Worm (Caenorhabditis elegans) whole organism, L1 larva: ENCODE measurements around the gene sqv-7.

Experiments used
- C04F5.9 ChIP-seq: sonication (generic microtip); optimal IDR thresholded peaks from 2 replicates; lab custom pipeline; 2016; ENCODE audit warnings: missing genetic modification characterization, missing compliant biosample characterization
- C16A3.4 ChIP-seq: fragments of 150-350 bp; optimal IDR thresholded peaks from 2 replicates; lab custom pipeline; 2014; ENCODE audit warnings: missing biosample characterization, missing genetic modification characterization
- Y116A8C.19 ChIP-seq: sonication (generic microtip); optimal IDR thresholded peaks from 2 replicates; lab custom pipeline; 2016; ENCODE audit warnings: missing compliant biosample characterization, missing genetic modification characterization, borderline replicate concordance
- aha-1 ChIP-seq: fragments of 150-350 bp; optimal IDR thresholded peaks from 2 replicates; lab custom pipeline; 2014; ENCODE audit warnings: missing biosample characterization, missing genetic modification characterization
- alr-1 ChIP-seq: fragments of 200-800 bp; sonication (Bioruptor generic); optimal IDR thresholded peaks from 2 replicates; lab custom pipeline; 2018; ENCODE audit warnings: borderline replicate concordance, mild to moderate bottlenecking, missing genetic modification characterization, missing compliant biosample characterization
- aly-2 ChIP-seq: fragments of 150-350 bp; optimal IDR thresholded peaks from 2 replicates; lab custom pipeline; 2014; ENCODE audit warnings: missing biosample characterization, missing genetic modification characterization
- blmp-1 ChIP-seq: fragments of 150-350 bp; optimal IDR thresholded peaks from 2 replicates; lab custom pipeline; 2014; ENCODE audit warnings: missing biosample characterization, missing genetic modification characterization
- ceh-8 ChIP-seq: fragments of 200-800 bp; sonication (Bioruptor generic); optimal IDR thresholded peaks from 2 replicates; lab custom pipeline; 2018; ENCODE audit warnings: mild to moderate bottlenecking, missing genetic modification characterization, moderate library complexity, missing compliant biosample characterization
- ceh-82 ChIP-seq, 3 experiments: fragments of 150-350 bp in 1 of 3; sonication (generic microtip) in 2 of 3; optimal IDR thresholded peaks; 2 replicates each; lab custom pipeline; 2014 to 2017; ENCODE audit warnings: missing biosample characterization in 3 of 3, missing genetic modification characterization in 3 of 3
- dpl-1 ChIP-seq, 3 experiments: fragments of 150-350 bp in 2 of 3; sonication (generic microtip) in 1 of 3; optimal IDR thresholded peaks; 2 replicates each; lab custom pipeline; 2014 to 2017; ENCODE audit warnings: missing biosample characterization in 3 of 3, missing genetic modification characterization in 3 of 3, missing genetic modification reagents in 3 of 3
- dsc-1 ChIP-seq: sonication (generic microtip); optimal IDR thresholded peaks from 2 replicates; lab custom pipeline; 2016; ENCODE audit warnings: mild to moderate bottlenecking, missing genetic modification characterization, missing compliant biosample characterization
- efl-1 ChIP-seq, 4 experiments: fragments of 150-350 bp; optimal IDR thresholded peaks in 3 of 4; peaks in 1 of 4; 1 replicate in 1 of 4; 2 replicates in 3 of 4; lab custom pipeline; 2014; ENCODE audit warnings: missing biosample characterization in 2 of 4, missing genetic modification characterization in 2 of 4, missing genetic modification reagents in 2 of 4
- elt-2 ChIP-seq: sonication (generic microtip); optimal IDR thresholded peaks from 2 replicates; lab custom pipeline; 2016; ENCODE audit warnings: missing genetic modification characterization, mild to moderate bottlenecking, inconsistent platforms, missing compliant biosample characterization, missing genetic modification reagents
- elt-3 ChIP-seq, 6 experiments: fragments of 150-350 bp in 1 of 6; sonication (generic microtip); optimal IDR thresholded peaks; 2 replicates each; lab custom pipeline; 2017 to 2018; ENCODE audit warnings: missing biosample characterization in 6 of 6, missing genetic modification characterization in 6 of 6, inconsistent platforms in 1 of 6
- ets-5 ChIP-seq: fragments of 200-800 bp; sonication (Bioruptor generic); IDR thresholded peaks from 2 replicates; pipeline ENCODE4 v1.3.6; 2022; ENCODE audit warnings: missing genetic modification characterization, missing compliant biosample characterization
- fkh-4 ChIP-seq: sonication (generic microtip); optimal IDR thresholded peaks from 2 replicates; lab custom pipeline; 2016; ENCODE audit warnings: missing compliant biosample characterization, missing genetic modification characterization, borderline replicate concordance
- fos-1 ChIP-seq: fragments of 150-350 bp; optimal IDR thresholded peaks from 2 replicates; lab custom pipeline; 2014; ENCODE audit warnings: missing biosample characterization, missing genetic modification characterization
- grh-1 ChIP-seq: fragments of 200-800 bp; sonication (Bioruptor generic); IDR thresholded peaks from 2 replicates; pipeline ENCODE4 v1.3.6; 2022; ENCODE audit warnings: missing genetic modification reagents, missing genetic modification characterization, missing compliant biosample characterization
- hlh-4 ChIP-seq: sonication (generic microtip); optimal IDR thresholded peaks from 2 replicates; lab custom pipeline; 2016; ENCODE audit warnings: mild to moderate bottlenecking, missing genetic modification characterization, missing compliant biosample characterization
- lin-14 ChIP-seq: fragments of 200-800 bp; sonication (Bioruptor generic); optimal IDR thresholded peaks from 2 replicates; lab custom pipeline; 2018; ENCODE audit warnings: mild to moderate bottlenecking, missing genetic modification characterization, moderate library complexity, missing compliant biosample characterization
- lin-35 ChIP-seq, 2 experiments: fragments of 150-350 bp; optimal IDR thresholded peaks; 2 replicates each; lab custom pipeline; 2014; ENCODE audit warnings: missing biosample characterization in 2 of 2, missing genetic modification characterization in 2 of 2, missing genetic modification reagents in 2 of 2
- lir-3 ChIP-seq: sonication (generic microtip); optimal IDR thresholded peaks from 2 replicates; lab custom pipeline; 2016; ENCODE audit warnings: mild to moderate bottlenecking, missing genetic modification characterization, moderate library complexity, missing compliant biosample characterization; ENCODE audit not compliant: poor library complexity
- lsy-2 ChIP-seq, 2 experiments: fragments of 150-350 bp; optimal IDR thresholded peaks; 2 replicates each; lab custom pipeline; 2014; ENCODE audit warnings: missing biosample characterization in 2 of 2, missing genetic modification characterization in 2 of 2
- mdl-1 ChIP-seq, 2 experiments: fragments of 150-350 bp; optimal IDR thresholded peaks; 2 replicates each; lab custom pipeline; 2014 to 2017; ENCODE audit warnings: missing biosample characterization in 2 of 2, missing genetic modification characterization in 2 of 2, inconsistent platforms in 1 of 2
- mep-1 ChIP-seq: fragments of 150-350 bp; optimal IDR thresholded peaks from 2 replicates; lab custom pipeline; 2014; ENCODE audit warnings: missing biosample characterization, missing genetic modification characterization
- nhr-12 ChIP-seq: sonication (generic microtip); optimal IDR thresholded peaks from 2 replicates; lab custom pipeline; 2017; ENCODE audit warnings: missing biosample characterization, missing genetic modification characterization
- nhr-19 ChIP-seq: fragments of 200-800 bp; sonication (Bioruptor generic); conservative IDR thresholded peaks from 2 replicates; pipeline ENCODE4 v1.3.6; 2022; ENCODE audit warnings: missing genetic modification characterization, missing compliant biosample characterization
- nhr-20 ChIP-seq: sonication (generic microtip); optimal IDR thresholded peaks from 2 replicates; lab custom pipeline; 2016; ENCODE audit warnings: mild to moderate bottlenecking, missing genetic modification characterization, missing compliant biosample characterization
- nhr-47 ChIP-seq: sonication (generic microtip); optimal IDR thresholded peaks from 2 replicates; lab custom pipeline; 2016; ENCODE audit warnings: mild to moderate bottlenecking, missing genetic modification characterization, moderate library complexity, missing compliant biosample characterization
- nhr-71 ChIP-seq: sonication (generic microtip); optimal IDR thresholded peaks from 2 replicates; lab custom pipeline; 2016; ENCODE audit warnings: mild to moderate bottlenecking, missing genetic modification characterization, moderate library complexity, missing compliant biosample characterization
- nhr-77 ChIP-seq: fragments of 150-350 bp; optimal IDR thresholded peaks from 2 replicates; lab custom pipeline; 2014; ENCODE audit warnings: missing biosample characterization, missing genetic modification characterization
- nhr-85 ChIP-seq: sonication (generic microtip); peaks from one replicate; lab custom pipeline; 2016; ENCODE audit warnings: missing genetic modification characterization, inconsistent platforms, missing compliant biosample characterization
- nhr-90 ChIP-seq: sonication (generic microtip); optimal IDR thresholded peaks from 2 replicates; lab custom pipeline; 2016; ENCODE audit warnings: mild to moderate bottlenecking, missing genetic modification characterization, missing compliant biosample characterization; ENCODE audit not compliant: poor library complexity
- pag-3 ChIP-seq: sonication (generic microtip); optimal IDR thresholded peaks from 2 replicates; lab custom pipeline; 2017; ENCODE audit warnings: missing genetic modification characterization, mild to moderate bottlenecking, missing compliant biosample characterization, antibody characterized with exemption, borderline replicate concordance; ENCODE audit not compliant: insufficient read depth
- pax-3 ChIP-seq: fragments of 200-800 bp; sonication (Bioruptor generic); optimal IDR thresholded peaks from 2 replicates; lab custom pipeline; 2018; ENCODE audit warnings: mild to moderate bottlenecking, missing genetic modification characterization, moderate library complexity, missing compliant biosample characterization
- rnt-1 ChIP-seq: sonication (generic microtip); optimal IDR thresholded peaks from 2 replicates; lab custom pipeline; 2016; ENCODE audit warnings: mild to moderate bottlenecking, missing genetic modification characterization, moderate library complexity, missing compliant biosample characterization
- skn-1 ChIP-seq: fragments of 150-350 bp; optimal IDR thresholded peaks from 2 replicates; lab custom pipeline; 2014; ENCODE audit warnings: missing biosample characterization, missing genetic modification characterization
- snu-23 ChIP-seq: sonication (generic microtip); optimal IDR thresholded peaks from 2 replicates; lab custom pipeline; 2016; ENCODE audit warnings: missing genetic modification characterization, missing compliant biosample characterization
- sptf-1 ChIP-seq: fragments of 150-350 bp; optimal IDR thresholded peaks from 2 replicates; lab custom pipeline; 2014; ENCODE audit warnings: missing biosample characterization, missing genetic modification characterization
- tbx-2 ChIP-seq: sonication (generic microtip); optimal IDR thresholded peaks from 2 replicates; lab custom pipeline; 2016; ENCODE audit warnings: missing genetic modification characterization, missing compliant biosample characterization
- tlp-1 ChIP-seq: fragments of 150-350 bp; optimal IDR thresholded peaks from 2 replicates; lab custom pipeline; 2014; ENCODE audit warnings: missing biosample characterization, missing genetic modification characterization
- unc-62 ChIP-seq: fragments of 150-350 bp; optimal IDR thresholded peaks from 2 replicates; lab custom pipeline; 2014; ENCODE audit warnings: missing biosample characterization, missing genetic modification reagents, missing genetic modification characterization
- xbp-1 ChIP-seq: sonication (generic microtip); optimal IDR thresholded peaks from 2 replicates; lab custom pipeline; 2016; ENCODE audit warnings: missing genetic modification characterization, missing compliant biosample characterization
- ztf-11 ChIP-seq, 2 experiments: sonication (generic microtip); optimal IDR thresholded peaks; 2 replicates each; lab custom pipeline; 2016 to 2017; ENCODE audit warnings: missing genetic modification characterization in 2 of 2, missing biosample characterization in 1 of 2, missing compliant biosample characterization in 1 of 2
- ztf-4 ChIP-seq: fragments of 150-350 bp; optimal IDR thresholded peaks from 2 replicates; lab custom pipeline; 2014; ENCODE audit warnings: missing biosample characterization, missing genetic modification characterization

The sqv-7 gene

DNA sequence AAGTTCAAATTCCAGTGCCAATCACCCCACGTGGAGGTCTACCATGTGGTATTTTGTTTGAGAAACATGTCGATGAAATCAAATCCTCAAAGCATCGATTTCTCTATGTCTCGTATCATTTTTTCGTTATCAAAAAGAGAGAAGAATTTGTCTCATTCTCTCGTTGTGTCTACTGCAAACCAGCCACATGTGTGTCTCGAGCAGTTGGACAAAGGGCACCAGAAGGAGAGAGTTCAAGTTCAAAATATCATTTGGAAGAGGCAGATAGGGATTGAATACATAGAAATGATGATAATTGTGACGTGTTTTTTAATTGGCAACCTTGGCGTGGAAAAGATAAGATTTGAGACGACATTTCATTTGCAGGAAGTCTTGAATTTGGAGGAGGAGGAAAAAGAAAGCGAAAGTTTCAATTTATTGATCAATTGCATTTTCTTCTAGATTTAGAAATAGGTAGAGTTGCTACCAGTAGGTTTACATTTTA lies 46.8 kb upstream of the sqv-7 start:
- TF ChIP-seq nhr-47 (tag; lab: Kevin White, UChicago) (peak; percentile 18), grh-1 (GFP tag; lab: Robert Waterston, UW) (peak; percentile 46), nhr-90 (peak; percentile 61), dsc-1 (tag; lab: Kevin White, UChicago) (peak; percentile 45), lin-14 (GFP tag; lab: Kevin White, UChicago) (peak; percentile 88), rnt-1 (tag; lab: Kevin White, UChicago) (peak; percentile 64), blmp-1 (peak; percentile 62), mdl-1 (tag; optimal IDR thresholded peaks at IDR 0.05; lab: Kevin White, UChicago) (peak in 1 of 2 experiments; percentile 75), hlh-4 (no peak), lsy-2 (tag; optimal IDR thresholded peaks at IDR 0.05; lab: Kevin White, UChicago) (peak; percentile 6 to 54), nhr-19 (GFP tag; lab: Robert Waterston, UW) (peak; percentile 48; the same call in 1 of the 2 replicates), xbp-1 (tag; lab: Kevin White, UChicago) (no peak), elt-3 (tag; optimal IDR thresholded peaks at IDR 0.05; lab: Kevin White, UChicago) (peak in 3 of 6 experiments; percentile 53 to 79 (median 72)), dpl-1 (GFP tag; optimal IDR thresholded peaks at IDR 0.05; lab: Kevin White, UChicago) (peak in 2 of 3 experiments; percentile 32 to 36), ztf-4 (tag; lab: Kevin White, UChicago) (peak; percentile 30), nhr-85 (peak; percentile 94), sptf-1 (tag; lab: Kevin White, UChicago) (no peak), tbx-2 (tag; lab: Kevin White, UChicago) (peak; percentile 70), nhr-20 (peak; percentile 87), ceh-8 (GFP tag; lab: Kevin White, UChicago) (no peak), C16A3.4 (tag; lab: Kevin White, UChicago) (peak; percentile 18), pax-3 (tag; lab: Kevin White, UChicago) (no peak), pag-3 (peak; percentile 5), nhr-71 (peak; percentile 91), lin-35 (GFP tag; optimal IDR thresholded peaks at IDR 0.05; lab: Kevin White, UChicago) (peak in 1 of 2 experiments; percentile 59), snu-23 (GFP tag; lab: Kevin White, UChicago) (peak; percentile 69), fos-1 (tag; lab: Kevin White, UChicago) (peak; percentile 14), skn-1 (tag; lab: Kevin White, UChicago) (peak; percentile 57), lir-3 (tag; lab: Kevin White, UChicago) (peak; percentile 37), nhr-12 (tag; lab: Kevin White, UChicago) (no peak), tlp-1 (tag; lab: Kevin White, UChicago) (no peak), aha-1 (tag; lab: Kevin White, UChicago) (no peak), efl-1 (optimal IDR thresholded peaks at IDR 0.05; lab: Kevin White, UChicago) (peak in 1 of 2 experiments; percentile 28), efl-1 (GFP tag; optimal IDR thresholded peaks at IDR 0.05 in 1 of 2; lab: Kevin White, UChicago) (peak; percentile 7 to 87), elt-2 (tag; lab: Kevin White, UChicago) (peak; percentile 83), mep-1 (peak; percentile 39)

DNA sequence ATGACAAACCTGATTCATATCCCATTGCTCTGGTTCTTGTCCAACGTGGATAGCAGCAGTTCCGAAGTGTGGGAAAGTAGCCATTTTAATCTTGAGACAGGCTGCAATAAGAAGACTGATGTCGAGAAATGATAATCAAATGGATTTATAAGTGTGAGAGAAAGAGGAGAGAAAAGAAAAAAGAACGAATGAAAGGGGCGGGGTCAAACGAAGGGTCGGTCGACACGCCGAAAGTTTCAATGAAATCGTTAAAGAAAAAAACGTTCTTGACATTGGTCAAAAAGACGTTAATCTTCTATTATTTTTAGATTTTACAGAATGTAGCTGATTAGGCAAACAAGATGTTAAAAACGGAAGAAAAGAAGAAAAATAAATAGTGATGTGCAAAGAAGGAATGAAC lies 45.4 kb upstream of the sqv-7 start, which contains the start of gene cth-2:
cth-2 (minus strand) TSS at position 101 of the 400 bp plus-strand sequence.
- TF ChIP-seq ets-5 (GFP tag; lab: Robert Waterston, UW) (no peak), snu-23 (GFP tag; lab: Kevin White, UChicago) (no peak), lin-14 (GFP tag; lab: Kevin White, UChicago) (peak; percentile 32), mep-1 (peak; percentile 12), blmp-1 (peak; percentile 64), aly-2 (tag; lab: Kevin White, UChicago) (no peak), nhr-12 (tag; lab: Kevin White, UChicago) (no peak), elt-2 (tag; lab: Kevin White, UChicago) (no peak)

DNA sequence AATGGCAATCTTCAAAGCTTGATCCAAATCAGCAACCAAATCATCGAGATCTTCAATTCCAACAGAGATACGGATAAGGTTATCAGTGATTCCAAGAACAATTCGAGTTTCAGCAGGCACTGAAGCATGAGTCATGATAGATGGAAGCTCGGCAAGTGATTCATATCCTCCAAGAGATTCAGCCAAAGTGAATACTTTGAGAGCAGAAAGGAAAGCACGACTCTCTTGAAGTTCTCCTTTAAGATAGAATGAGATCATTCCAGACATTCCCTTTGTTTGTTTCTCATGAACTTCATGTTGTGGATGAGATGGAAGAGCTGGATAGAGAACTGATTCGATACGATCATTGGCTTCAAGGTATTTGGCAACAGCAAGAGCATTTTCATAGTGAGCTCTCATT lies 43.8 kb upstream of the sqv-7 start:
- no peak for TF ChIP-seq ceh-8 (GFP tag; lab: Kevin White, UChicago)
- TF ChIP-seq ztf-11 (tag; optimal IDR thresholded peaks at IDR 0.05; lab: Kevin White, UChicago), result no peak
- TF ChIP-seq grh-1 (GFP tag; lab: Robert Waterston, UW), result no peak
- no peak for TF ChIP-seq C04F5.9 (tag; lab: Kevin White, UChicago)
- TF ChIP-seq aha-1 (tag; lab: Kevin White, UChicago), result no peak
- TF ChIP-seq ceh-82 (tag; optimal IDR thresholded peaks at IDR 0.05; lab: Kevin White, UChicago), result no peak
- TF ChIP-seq tbx-2 (tag; lab: Kevin White, UChicago), result no peak
- no peak for TF ChIP-seq fos-1 (tag; lab: Kevin White, UChicago)
- no peak for TF ChIP-seq nhr-77
- no peak for TF ChIP-seq aly-2 (tag; lab: Kevin White, UChicago)
- no peak for TF ChIP-seq sptf-1 (tag; lab: Kevin White, UChicago)
- TF ChIP-seq snu-23 (GFP tag; lab: Kevin White, UChicago), result no peak
- no peak for TF ChIP-seq fkh-4
- no peak for TF ChIP-seq Y116A8C.19 (tag; lab: Kevin White, UChicago)
- TF ChIP-seq unc-62, result no peak
- TF ChIP-seq alr-1 (tag; lab: Kevin White, UChicago), result no peak
